Worm (Caenorhabditis elegans) whole organism, mixed stage, embryonic: ENCODE data around the gene fbxa-62.

Source experiments
- M03D4.4 ChIP-seq: sonication (generic microtip); optimal IDR thresholded peaks from 2 replicates; lab custom pipeline; 2017; ENCODE audit warnings: mild to moderate bottlenecking, missing genetic modification characterization, missing compliant biosample characterization
- bed-3 ChIP-seq: fragments of 200-800 bp; sonication (Bioruptor generic); optimal IDR thresholded peaks from 3 replicates; lab custom pipeline; 2018; ENCODE audit warnings: mild to moderate bottlenecking, missing genetic modification characterization, moderate library complexity, missing compliant biosample characterization
- blmp-1 ChIP-seq: fragments of 150-350 bp; optimal IDR thresholded peaks from 2 replicates; lab custom pipeline; 2014; ENCODE audit warnings: missing biosample characterization, missing genetic modification characterization
- ceh-39 ChIP-seq: fragments of 150-350 bp; optimal IDR thresholded peaks from 2 replicates; lab custom pipeline; 2014; ENCODE audit warnings: missing biosample characterization, missing genetic modification characterization
- ces-1 ChIP-seq: fragments of 150-350 bp; optimal IDR thresholded peaks from 2 replicates; lab custom pipeline; 2014; ENCODE audit warnings: missing biosample characterization, missing genetic modification reagents, missing genetic modification characterization
- cnd-1 ChIP-seq: fragments of 200-800 bp; sonication (Bioruptor generic); optimal IDR thresholded peaks from 2 replicates; lab custom pipeline; 2018; ENCODE audit warnings: mild to moderate bottlenecking, missing genetic modification characterization, missing compliant biosample characterization
- elt-3 ChIP-seq: fragments of 150-350 bp; optimal IDR thresholded peaks from 2 replicates; lab custom pipeline; 2014; ENCODE audit warnings: missing biosample characterization, missing genetic modification characterization
- flh-1 ChIP-seq: fragments of 200-800 bp; sonication (Bioruptor generic); optimal IDR thresholded peaks from 2 replicates; lab custom pipeline; 2018; ENCODE audit warnings: mild to moderate bottlenecking, missing genetic modification characterization, moderate library complexity, missing compliant biosample characterization
- ham-2 ChIP-seq: fragments of 200-800 bp; sonication (Bioruptor generic); optimal IDR thresholded peaks from 2 replicates; lab custom pipeline; 2018; ENCODE audit warnings: mild to moderate bottlenecking, missing genetic modification characterization, missing compliant biosample characterization
- hlh-1 ChIP-seq: fragments of 150-350 bp; optimal IDR thresholded peaks from 2 replicates; lab custom pipeline; 2014; ENCODE audit warnings: missing biosample characterization, missing genetic modification reagents, missing genetic modification characterization
- lin-13 ChIP-seq: fragments of 150-350 bp; optimal IDR thresholded peaks from 2 replicates; lab custom pipeline; 2014; ENCODE audit warnings: missing biosample characterization, missing genetic modification characterization
- lin-32 ChIP-seq: fragments of 200-800 bp; sonication (Bioruptor generic); optimal IDR thresholded peaks from 2 replicates; lab custom pipeline; 2018; ENCODE audit warnings: mild to moderate bottlenecking, missing genetic modification characterization, missing compliant biosample characterization
- lsy-2 ChIP-seq: fragments of 150-350 bp; optimal IDR thresholded peaks from 2 replicates; lab custom pipeline; 2014; ENCODE audit warnings: missing biosample characterization, missing genetic modification characterization
- mab-5 ChIP-seq: fragments of 150-350 bp; optimal IDR thresholded peaks from 2 replicates; lab custom pipeline; 2014; ENCODE audit warnings: missing biosample characterization, missing genetic modification characterization
- mep-1 ChIP-seq: fragments of 150-350 bp; optimal IDR thresholded peaks from 2 replicates; lab custom pipeline; 2017; ENCODE audit warnings: missing biosample characterization, missing genetic modification reagents, missing genetic modification characterization, inconsistent platforms
- mls-2 ChIP-seq: sonication (generic microtip); optimal IDR thresholded peaks from 2 replicates; lab custom pipeline; 2016; ENCODE audit warnings: mild to moderate bottlenecking, missing genetic modification characterization, moderate library complexity, missing compliant biosample characterization
- nhr-12 ChIP-seq: fragments of 150-350 bp; optimal IDR thresholded peaks from 2 replicates; lab custom pipeline; 2014; ENCODE audit warnings: missing biosample characterization, missing genetic modification characterization
- nhr-2 ChIP-seq: fragments of 150-350 bp; optimal IDR thresholded peaks from 2 replicates; lab custom pipeline; 2014; ENCODE audit warnings: missing biosample characterization, missing genetic modification characterization
- nhr-28 ChIP-seq: fragments of 150-350 bp; optimal IDR thresholded peaks from 2 replicates; lab custom pipeline; 2014; ENCODE audit warnings: missing biosample characterization, missing genetic modification characterization
- nhr-76 ChIP-seq: sonication (generic microtip); optimal IDR thresholded peaks from 2 replicates; lab custom pipeline; 2017; ENCODE audit warnings: missing biosample characterization, missing genetic modification characterization
- pha-4 ChIP-seq: fragments of 150-350 bp; optimal IDR thresholded peaks from 2 replicates; lab custom pipeline; 2018; ENCODE audit warnings: missing biosample characterization, missing genetic modification reagents, missing genetic modification characterization
- sem-2 ChIP-seq: fragments of 200-800 bp; sonication (Bioruptor generic); optimal IDR thresholded peaks from 2 replicates; lab custom pipeline; 2018; ENCODE audit warnings: mild to moderate bottlenecking, missing genetic modification characterization, missing compliant biosample characterization
- snpc-4 ChIP-seq: fragments of 150-350 bp; optimal IDR thresholded peaks from 2 replicates; lab custom pipeline; 2014; ENCODE audit warnings: missing biosample characterization, missing genetic modification characterization
- sptf-1 ChIP-seq: sonication (generic microtip); optimal IDR thresholded peaks from 2 replicates; lab custom pipeline; 2017; ENCODE audit warnings: mild to moderate bottlenecking, missing genetic modification characterization, moderate library complexity, missing compliant biosample characterization
- tbx-8 ChIP-seq: fragments of 200-800 bp; sonication (Bioruptor generic); optimal IDR thresholded peaks from 2 replicates; lab custom pipeline; 2018; ENCODE audit warnings: mild to moderate bottlenecking, missing genetic modification characterization, moderate library complexity, missing compliant biosample characterization
- unc-120 ChIP-seq: sonication (generic microtip); optimal IDR thresholded peaks from 2 replicates; lab custom pipeline; 2017; ENCODE audit warnings: missing genetic modification characterization, missing compliant biosample characterization; ENCODE audit not compliant: poor library complexity, severe bottlenecking
- unc-39 ChIP-seq: fragments of 150-350 bp; optimal IDR thresholded peaks from 2 replicates; lab custom pipeline; 2014; ENCODE audit warnings: missing biosample characterization, missing genetic modification characterization
- zip-8 ChIP-seq: fragments of 150-350 bp; optimal IDR thresholded peaks from 2 replicates; lab custom pipeline; 2014; ENCODE audit warnings: missing biosample characterization, missing genetic modification characterization
- ztf-11 ChIP-seq: fragments of 150-350 bp; optimal IDR thresholded peaks from 2 replicates; lab custom pipeline; 2014; ENCODE audit warnings: missing biosample characterization, missing genetic modification characterization

fbxa-62 gene

DNA sequence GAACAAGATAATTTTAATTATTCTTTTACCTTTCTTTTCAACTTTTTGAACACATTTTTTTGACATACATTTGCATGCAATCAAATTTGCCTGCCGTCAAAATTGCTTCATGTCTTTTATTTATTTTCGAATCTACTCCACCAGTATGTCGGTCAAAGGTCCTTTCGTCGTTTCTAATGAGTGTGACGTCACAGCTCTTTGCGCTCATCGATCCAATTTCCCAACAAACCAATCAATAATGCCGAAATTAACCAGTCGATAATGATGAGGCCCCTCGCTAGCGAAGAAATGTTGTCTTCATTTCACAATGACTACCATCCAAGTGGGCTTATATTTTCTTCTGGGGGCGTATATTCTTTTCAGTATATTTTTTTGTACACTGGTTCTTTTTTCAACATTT lies 35.4 kb downstream of the fbxa-62 start, which contains the start of gene Y54F10BM.6:
Gene Y54F10BM.6, plus strand, starts transcription at position 301 of the 400 bp plus-strand sequence.
- TF ChIP-seq unc-120 = no peak
- TF ChIP-seq nhr-28 (tag; lab: Kevin White, UChicago) = no peak
- no peak for TF ChIP-seq nhr-76 (tag; lab: Kevin White, UChicago)
- TF ChIP-seq ceh-39 (tag; lab: Kevin White, UChicago) = peak; percentile 49
- no peak for TF ChIP-seq flh-1 (GFP tag; lab: Kevin White, UChicago)
- TF ChIP-seq mep-1 (tag; lab: Kevin White, UChicago) = no peak
- no peak for TF ChIP-seq elt-3 (tag; lab: Kevin White, UChicago)
- no peak for TF ChIP-seq nhr-2 (tag; lab: Kevin White, UChicago)
- peak; percentile 6 for TF ChIP-seq zip-8
- no peak for TF ChIP-seq ham-2 (GFP tag; lab: Kevin White, UChicago)
- TF ChIP-seq unc-39 = no peak
- no peak for TF ChIP-seq tbx-8
- TF ChIP-seq blmp-1 = no peak
- TF ChIP-seq lsy-2 (tag; lab: Kevin White, UChicago) = no peak

DNA sequence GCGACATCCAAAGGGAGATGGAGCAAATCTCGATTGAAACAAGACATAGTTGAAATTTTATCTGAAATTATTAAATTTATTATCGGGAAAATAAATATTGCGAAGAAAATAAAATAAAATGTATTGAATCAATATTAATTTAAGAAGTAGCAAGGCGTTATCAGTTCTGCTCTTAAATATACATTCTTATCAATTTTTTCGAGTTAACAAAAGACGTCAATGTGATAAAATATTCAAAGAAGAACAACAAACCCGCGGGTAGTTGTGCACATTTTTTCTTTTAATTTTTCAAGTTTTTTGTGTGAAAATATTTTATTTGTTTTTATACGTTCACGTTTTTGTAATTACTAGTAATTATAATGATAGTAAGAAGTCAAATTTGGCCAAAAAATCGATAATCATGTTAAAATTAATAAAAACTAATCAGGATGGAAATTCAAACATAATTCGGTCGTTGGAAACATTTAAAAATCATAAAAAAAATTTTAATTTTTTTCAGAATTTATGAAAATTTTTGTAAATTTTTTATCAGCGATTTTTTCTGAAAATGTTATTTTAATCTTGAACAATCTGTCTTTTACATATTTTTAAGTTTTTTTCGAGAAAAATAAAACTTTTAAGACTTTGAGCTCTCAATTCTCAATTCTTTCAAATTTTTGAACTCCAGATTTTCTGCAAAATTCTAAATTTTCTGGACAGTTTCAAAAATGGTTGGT lies 38.6 kb downstream of the fbxa-62 start, which contains the start of gene fbxa-9:
Gene fbxa-9, plus strand, starts transcription at position 666 of the 716 bp plus-strand sequence.
- TF ChIP-seq sptf-1 (tag; lab: Kevin White, UChicago) (no peak), lin-32 (no peak), lin-13 (no peak), mep-1 (tag; lab: Kevin White, UChicago) (no peak), cnd-1 (no peak), ceh-39 (tag; lab: Kevin White, UChicago) (no peak), pha-4 (tag; lab: Kevin White, UChicago) (no peak), hlh-1 (tag; lab: Kevin White, UChicago) (no peak), sem-2 (GFP tag; lab: Kevin White, UChicago) (no peak), flh-1 (GFP tag; lab: Kevin White, UChicago) (no peak), snpc-4 (tag; lab: Kevin White, UChicago) (no peak), M03D4.4 (no peak)
- TF ChIP-seq, all 35 proteins: peak for 0

DNA sequence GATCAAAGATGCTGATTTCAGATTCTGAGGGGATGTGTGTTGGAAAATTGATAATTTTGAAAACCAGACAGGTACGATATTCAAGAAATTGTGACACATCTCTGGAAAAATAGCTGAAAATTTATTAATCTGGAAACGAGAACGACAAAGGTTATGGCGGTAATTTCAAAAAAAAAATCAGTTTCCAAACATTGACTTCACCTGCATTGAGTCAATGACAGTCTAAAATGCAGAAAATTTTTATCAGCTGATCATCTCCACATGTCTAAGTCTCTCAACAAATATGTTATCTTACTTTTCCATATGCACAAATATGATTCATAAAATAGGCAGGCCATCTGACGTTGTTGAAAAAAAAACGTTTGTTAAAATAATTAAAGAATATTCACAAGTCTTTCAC lies 44.6 kb downstream of the fbxa-62 start, which contains the start of gene fbxa-48:
Gene fbxa-48, minus strand, starts transcription at position 101 of the 400 bp plus-strand sequence.
- TF ChIP-seq mls-2 (tag; lab: Kevin White, UChicago) = no peak
- no peak for TF ChIP-seq elt-3 (tag; lab: Kevin White, UChicago)
- TF ChIP-seq mab-5 = no peak
- TF ChIP-seq ces-1 (GFP tag; lab: Kevin White, UChicago) = no peak

DNA sequence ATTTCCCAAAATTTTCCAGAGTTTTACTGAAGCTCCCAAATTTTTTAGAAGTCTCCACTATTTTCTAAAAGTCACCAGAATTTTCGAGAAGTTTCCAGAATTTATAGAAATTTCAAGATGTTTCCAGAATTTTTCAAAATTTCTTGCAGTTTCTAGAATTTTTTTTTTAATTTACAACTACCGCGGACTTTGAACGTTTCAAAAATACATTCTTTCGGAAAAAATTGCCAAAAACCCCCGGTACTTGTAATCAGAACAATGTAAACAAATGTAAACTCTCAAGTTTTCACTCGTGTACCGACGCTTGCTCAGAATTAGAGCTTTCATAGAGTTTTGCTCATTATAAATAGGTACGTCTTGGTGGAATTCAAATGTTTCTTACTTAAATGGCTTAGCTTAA lies 45.2 kb downstream of the fbxa-62 start, which contains the start of gene fbxa-39:
Gene fbxa-39, plus strand, starts transcription at position 301 of the 400 bp plus-strand sequence.
- TF ChIP-seq nhr-76 (tag; lab: Kevin White, UChicago) = no peak
- no peak for TF ChIP-seq flh-1 (GFP tag; lab: Kevin White, UChicago)

DNA sequence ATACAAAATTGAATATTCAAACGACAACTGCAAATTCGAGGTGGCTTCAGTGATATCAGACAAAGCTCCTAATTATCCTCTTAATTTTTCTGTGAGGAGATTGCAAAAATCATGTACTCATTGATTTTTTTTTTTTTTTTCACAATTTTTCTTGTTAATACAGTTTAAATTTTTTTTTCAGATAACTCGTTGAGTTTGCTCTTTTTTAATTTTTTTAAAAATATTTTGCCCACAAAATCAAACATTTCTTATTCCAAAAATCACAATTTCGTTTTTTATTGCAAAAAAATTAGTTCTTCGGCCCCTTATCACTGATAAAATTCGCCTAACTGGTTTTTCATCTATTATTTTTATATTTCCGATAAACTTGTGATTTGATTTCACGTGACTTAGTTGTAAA lies 49.3 kb downstream of the fbxa-62 start, which contains the start of gene Y54F10BM.21:
Gene Y54F10BM.21, plus strand, starts transcription at position 301 of the 400 bp plus-strand sequence.
- no peak for TF ChIP-seq bed-3
- no peak for TF ChIP-seq elt-3 (tag; lab: Kevin White, UChicago)
- no peak for TF ChIP-seq snpc-4 (tag; lab: Kevin White, UChicago)
- no peak for TF ChIP-seq blmp-1
- no peak for TF ChIP-seq ztf-11 (tag; lab: Kevin White, UChicago)
- TF ChIP-seq pha-4 (tag; lab: Kevin White, UChicago) = no peak
- no peak for TF ChIP-seq nhr-12
- TF ChIP-seq mls-2 (tag; lab: Kevin White, UChicago) = no peak
- TF ChIP-seq nhr-28 (tag; lab: Kevin White, UChicago) = no peak
